Worm (Caenorhabditis elegans) whole organism, L4 larva: ENCODE data around the gene rpl-29.
A peak's percentile ranks its signal among the peaks of the same experiment; 100 is the strongest.

Experiments used
- F10B5.3 ChIP-seq: sonication (generic microtip); optimal IDR thresholded peaks from 2 replicates; lab custom pipeline; 2016; ENCODE audit warnings: mild to moderate bottlenecking, missing genetic modification characterization, missing compliant biosample characterization
- F37D6.2 ChIP-seq: sonication (generic microtip); optimal IDR thresholded peaks from 2 replicates; lab custom pipeline; 2016; ENCODE audit warnings: mild to moderate bottlenecking, missing genetic modification characterization, missing compliant biosample characterization
- R02D3.7 ChIP-seq: fragments of 150-350 bp; sonication (generic microtip); optimal IDR thresholded peaks from 3 replicates; lab custom pipeline; 2014; ENCODE audit warnings: missing biosample characterization, missing genetic modification characterization
- T20F7.1 ChIP-seq: fragments of 200-800 bp; sonication (Bioruptor generic); optimal IDR thresholded peaks from 2 replicates; lab custom pipeline; 2018; ENCODE audit warnings: mild to moderate bottlenecking, missing genetic modification characterization, missing compliant biosample characterization
- T26A8.4 ChIP-seq: fragments of 200-800 bp; sonication (Bioruptor generic); IDR thresholded peaks from 2 replicates; pipeline ENCODE4 v1.3.6; 2022; ENCODE audit warnings: missing genetic modification characterization, missing compliant biosample characterization
- Y75B8A.6 ChIP-seq: fragments of 200-800 bp; sonication (Bioruptor generic); IDR thresholded peaks from 2 replicates; pipeline ENCODE4 v1.3.6; 2022; ENCODE audit warnings: missing genetic modification reagents, missing genetic modification characterization, missing compliant biosample characterization
- arid-1 ChIP-seq: fragments of 200-800 bp; sonication (Bioruptor generic); conservative IDR thresholded peaks from 2 replicates; pipeline ENCODE4 v1.3.6; 2022; ENCODE audit warnings: missing genetic modification reagents, missing genetic modification characterization, missing compliant biosample characterization
- ceh-32 ChIP-seq: sonication (generic microtip); optimal IDR thresholded peaks from 2 replicates; lab custom pipeline; 2016; ENCODE audit warnings: mild to moderate bottlenecking, missing genetic modification characterization, missing compliant biosample characterization; ENCODE audit not compliant: poor library complexity
- ceh-82 ChIP-seq: sonication (generic microtip); optimal IDR thresholded peaks from 2 replicates; lab custom pipeline; 2017; ENCODE audit warnings: missing biosample characterization, missing genetic modification characterization
- ctbp-1 ChIP-seq: fragments of 200-800 bp; sonication (Bioruptor generic); IDR thresholded peaks from 2 replicates; pipeline ENCODE4 v1.3.6; 2022; ENCODE audit warnings: missing genetic modification reagents, missing genetic modification characterization, missing compliant biosample characterization
- daf-12 ChIP-seq: fragments of 150-350 bp; optimal IDR thresholded peaks from 2 replicates; lab custom pipeline; 2014; ENCODE audit warnings: missing biosample characterization, missing genetic modification reagents, missing genetic modification characterization
- daf-8 ChIP-seq: fragments of 200-800 bp; sonication (Bioruptor generic); IDR thresholded peaks from 2 replicates; pipeline ENCODE4 v1.3.6; 2022; ENCODE audit warnings: missing genetic modification characterization, missing compliant biosample characterization
- dpl-1 ChIP-seq: fragments of 150-350 bp; optimal IDR thresholded peaks from 2 replicates; lab custom pipeline; 2014; ENCODE audit warnings: missing biosample characterization, missing genetic modification reagents, missing genetic modification characterization
- dve-1 ChIP-seq: sonication (generic microtip); optimal IDR thresholded peaks from 2 replicates; lab custom pipeline; 2017; ENCODE audit warnings: antibody characterized with exemption, mild to moderate bottlenecking, missing genetic modification characterization, missing compliant biosample characterization; ENCODE audit not compliant: insufficient read depth
- fos-1 ChIP-seq: fragments of 150-350 bp; optimal IDR thresholded peaks from 2 replicates; lab custom pipeline; 2014; ENCODE audit warnings: missing biosample characterization, missing genetic modification characterization
- hif-1 ChIP-seq, 2 experiments: sonication (generic microtip); optimal IDR thresholded peaks; 2 replicates each; lab custom pipeline; 2016 to 2017; ENCODE audit warnings: missing compliant biosample characterization in 2 of 2, missing genetic modification characterization in 2 of 2, missing genetic modification reagents in 2 of 2, missing genotype in 2 of 2, mild to moderate bottlenecking in 1 of 2
- hlh-11 ChIP-seq: fragments of 200-800 bp; sonication (Bioruptor generic); optimal IDR thresholded peaks from 2 replicates; lab custom pipeline; 2018; ENCODE audit warnings: mild to moderate bottlenecking, missing genetic modification characterization, missing compliant biosample characterization
- hlh-30 ChIP-seq: sonication (generic microtip); optimal IDR thresholded peaks from 2 replicates; lab custom pipeline; 2017; ENCODE audit warnings: antibody characterized with exemption, mild to moderate bottlenecking, missing genetic modification characterization, missing compliant biosample characterization; ENCODE audit not compliant: insufficient read depth
- hmg-1.1 ChIP-seq: fragments of 200-800 bp; sonication (Bioruptor generic); IDR thresholded peaks from 2 replicates; pipeline ENCODE4 v1.3.6; 2022; ENCODE audit warnings: missing genetic modification reagents, missing genetic modification characterization, missing compliant biosample characterization
- jun-1 ChIP-seq: fragments of 150-350 bp; optimal IDR thresholded peaks from 2 replicates; lab custom pipeline; 2014; ENCODE audit warnings: missing biosample characterization, missing genetic modification reagents, missing genetic modification characterization
- lin-1 ChIP-seq: fragments of 200-800 bp; sonication (Bioruptor generic); IDR thresholded peaks from 2 replicates; pipeline ENCODE4 v1.3.6; 2022; ENCODE audit warnings: missing genetic modification reagents, missing genetic modification characterization, missing compliant biosample characterization
- lin-13 ChIP-seq: fragments of 150-350 bp; optimal IDR thresholded peaks from 2 replicates; lab custom pipeline; 2014; ENCODE audit warnings: missing biosample characterization, missing genetic modification reagents, missing genetic modification characterization
- lin-15B ChIP-seq: fragments of 150-350 bp; sonication (generic microtip); optimal IDR thresholded peaks from 3 replicates; lab custom pipeline; 2014; ENCODE audit warnings: missing biosample characterization, missing genetic modification characterization
- lir-3 ChIP-seq: sonication (generic microtip); optimal IDR thresholded peaks from 2 replicates; lab custom pipeline; 2016; ENCODE audit warnings: mild to moderate bottlenecking, missing genetic modification characterization, missing compliant biosample characterization
- madf-9 ChIP-seq: fragments of 200-800 bp; sonication (Bioruptor generic); conservative IDR thresholded peaks from 2 replicates; pipeline ENCODE4 v1.3.6; 2022; ENCODE audit warnings: missing genetic modification reagents, missing genetic modification characterization, missing compliant biosample characterization
- mdl-1 ChIP-seq, 2 experiments: fragments of 150-350 bp in 1 of 2; sonication (generic microtip) in 1 of 2; optimal IDR thresholded peaks; 2 replicates each; lab custom pipeline; 2014 to 2017; ENCODE audit warnings: missing biosample characterization in 2 of 2, missing genetic modification characterization in 2 of 2
- mep-1 ChIP-seq: fragments of 150-350 bp; sonication (generic microtip); optimal IDR thresholded peaks from 3 replicates; lab custom pipeline; 2014; ENCODE audit warnings: missing biosample characterization, missing genetic modification characterization
- nhr-102 ChIP-seq: sonication (generic microtip); optimal IDR thresholded peaks from 2 replicates; lab custom pipeline; 2016; ENCODE audit warnings: mild to moderate bottlenecking, missing genetic modification characterization, moderate library complexity, missing compliant biosample characterization
- nhr-11 ChIP-seq: fragments of 150-350 bp; optimal IDR thresholded peaks from 2 replicates; lab custom pipeline; 2014; ENCODE audit warnings: missing biosample characterization, missing genetic modification characterization
- nhr-25 ChIP-seq: sonication (generic microtip); optimal IDR thresholded peaks from 2 replicates; lab custom pipeline; 2017; ENCODE audit warnings: missing genetic modification characterization, mild to moderate bottlenecking, missing compliant biosample characterization, antibody characterized with exemption, moderate library complexity, borderline replicate concordance; ENCODE audit not compliant: insufficient read depth
- nhr-28 ChIP-seq: fragments of 150-350 bp; optimal IDR thresholded peaks from 2 replicates; lab custom pipeline; 2014; ENCODE audit warnings: missing biosample characterization, missing genetic modification characterization
- nhr-42 ChIP-seq: fragments of 200-800 bp; sonication (Bioruptor generic); IDR thresholded peaks from 2 replicates; pipeline ENCODE4 v1.3.6; 2022; ENCODE audit warnings: missing genetic modification characterization, missing compliant biosample characterization
- nhr-6 ChIP-seq: fragments of 150-350 bp; optimal IDR thresholded peaks from 2 replicates; lab custom pipeline; 2014; ENCODE audit warnings: missing biosample characterization, missing genetic modification characterization
- rbr-2 ChIP-seq: sonication (generic microtip); optimal IDR thresholded peaks from 2 replicates; lab custom pipeline; 2016; ENCODE audit warnings: missing genotype, missing genetic modification characterization, missing compliant biosample characterization
- saeg-2 ChIP-seq: fragments of 200-800 bp; sonication (Bioruptor generic); IDR thresholded peaks from 2 replicates; pipeline ENCODE4 v1.3.6; 2022; ENCODE audit warnings: missing genetic modification reagents, missing genetic modification characterization, missing compliant biosample characterization
- set-16 ChIP-seq: fragments of 200-800 bp; sonication (Bioruptor generic); IDR thresholded peaks from 2 replicates; pipeline ENCODE4 v1.3.6; 2022; ENCODE audit warnings: missing genetic modification reagents, missing genetic modification characterization, missing compliant biosample characterization
- snpc-1.2 ChIP-seq: fragments of 200-800 bp; sonication (Bioruptor generic); IDR thresholded peaks from 2 replicates; pipeline ENCODE4 v1.3.6; 2022; ENCODE audit warnings: missing genetic modification reagents, missing genetic modification characterization, missing compliant biosample characterization
- spr-3 ChIP-seq: fragments of 200-800 bp; sonication (Bioruptor generic); optimal IDR thresholded peaks from 2 replicates; lab custom pipeline; 2018; ENCODE audit warnings: mild to moderate bottlenecking, missing genetic modification characterization, missing compliant biosample characterization
- tag-97 ChIP-seq: fragments of 200-800 bp; sonication (Bioruptor generic); IDR thresholded peaks from 2 replicates; pipeline ENCODE4 v1.3.6; 2022; ENCODE audit warnings: missing genetic modification characterization, missing compliant biosample characterization
- tra-1 ChIP-seq: fragments of 200-800 bp; sonication (Bioruptor generic); IDR thresholded peaks from 2 replicates; pipeline ENCODE4 v1.3.6; 2022; ENCODE audit warnings: missing genetic modification reagents, missing genetic modification characterization, missing compliant biosample characterization
- unc-130 ChIP-seq: sonication (generic microtip); optimal IDR thresholded peaks from 2 replicates; lab custom pipeline; 2016; ENCODE audit warnings: missing genetic modification reagents, missing genetic modification characterization, missing compliant biosample characterization
- zag-1 ChIP-seq: fragments of 150-350 bp; optimal IDR thresholded peaks from 2 replicates; lab custom pipeline; 2014; ENCODE audit warnings: missing biosample characterization, missing genetic modification characterization
- zfp-3 ChIP-seq: fragments of 200-800 bp; sonication (Bioruptor generic); conservative IDR thresholded peaks from 2 replicates; pipeline ENCODE4 v1.3.6; 2022; ENCODE audit warnings: missing genetic modification reagents, missing genetic modification characterization, missing compliant biosample characterization
- zip-11 ChIP-seq: fragments of 200-800 bp; sonication (Bioruptor generic); IDR thresholded peaks from 2 replicates; pipeline ENCODE4 v1.3.6; 2022; ENCODE audit warnings: missing genetic modification characterization, missing compliant biosample characterization

The rpl-29 gene

ce11 chrIV:13878123-13878522, 3.9 kb upstream of the rpl-29 start:
- no peak for TF ChIP-seq tag-97 (GFP tag; lab: Robert Waterston, UW)

ce11 chrIV:13878738-13879137, 3.3 kb upstream of the rpl-29 start:
- TF ChIP-seq jun-1 (tag; lab: Kevin White, UChicago), result no peak
- TF ChIP-seq hmg-1.1 (GFP tag; lab: Robert Waterston, UW), result no peak
- no peak for TF ChIP-seq madf-9 (GFP tag; lab: Robert Waterston, UW)
- no peak for TF ChIP-seq F10B5.3 (tag; lab: Kevin White, UChicago)
- no peak for TF ChIP-seq ctbp-1
- no peak for TF ChIP-seq zfp-3 (GFP tag; lab: Robert Waterston, UW)
- TF ChIP-seq hif-1 (tag; optimal IDR thresholded peaks at IDR 0.05; lab: Kevin White, UChicago), result no peak

ce11 chrIV:13879851-13880250, 2.2 kb upstream of the rpl-29 start, which contains the start of gene B0513.4:
TSS of gene B0513.4 (plus strand) at chrIV:13880151.
- TF ChIP-seq set-16 (GFP tag; lab: Robert Waterston, UW) (peak; percentile 41; the same call in 1 of the 2 replicates), nhr-42 (GFP tag; lab: Robert Waterston, UW) (no peak), ceh-32 (tag; lab: Kevin White, UChicago) (no peak), arid-1 (GFP tag; lab: Robert Waterston, UW) (no peak), T20F7.1 (no peak), zfp-3 (GFP tag; lab: Robert Waterston, UW) (no peak)

- TF ChIP-seq mdl-1 (tag; optimal IDR thresholded peaks at IDR 0.05; lab: Kevin White, UChicago) (no peak), snpc-1.2 (GFP tag; lab: Robert Waterston, UW) (no peak), nhr-102 (tag; lab: Kevin White, UChicago) (no peak), rbr-2 (no peak), unc-130 (GFP tag; lab: Kevin White, UChicago) (no peak), lin-15B (no peak), nhr-11 (tag; lab: Kevin White, UChicago) (no peak), R02D3.7 (no peak), daf-8 (GFP tag; lab: Robert Waterston, UW) (no peak), daf-12 (tag; lab: Kevin White, UChicago) (no peak), dve-1 (tag; lab: Kevin White, UChicago) (no peak), Y75B8A.6 (GFP tag; lab: Robert Waterston, UW) (no peak), zag-1 (tag; lab: Kevin White, UChicago) (no peak), lin-1 (GFP tag; lab: Robert Waterston, UW) (no peak), nhr-25 (tag; lab: Kevin White, UChicago) (no peak), ceh-82 (tag; lab: Kevin White, UChicago) (no peak), nhr-28 (tag; lab: Kevin White, UChicago) (no peak), tra-1 (GFP tag; lab: Robert Waterston, UW) (no peak), spr-3 (GFP tag; lab: Kevin White, UChicago) (no peak)
- TF ChIP-seq, all 104 proteins: peak for 0
Measured at ce11 chrIV:13880370-13880769, 1.7 kb upstream of the rpl-29 start.

- no peak for TF ChIP-seq mep-1 (tag; lab: Kevin White, UChicago)
- TF ChIP-seq hlh-11, result peak; percentile 58
- no peak for TF ChIP-seq lin-1 (GFP tag; lab: Robert Waterston, UW)
- TF ChIP-seq fos-1 (tag; lab: Kevin White, UChicago), result no peak
- no peak for TF ChIP-seq T26A8.4
- TF ChIP-seq hlh-30, result peak; percentile 91
- TF ChIP-seq F37D6.2, result no peak
- no peak for TF ChIP-seq lir-3 (tag; lab: Kevin White, UChicago)
- no peak for TF ChIP-seq lin-13
- no peak for TF ChIP-seq nhr-6 (tag; lab: Kevin White, UChicago)
- no peak for TF ChIP-seq zip-11 (GFP tag; lab: Robert Waterston, UW)
- no peak for TF ChIP-seq dpl-1
- no peak for TF ChIP-seq snpc-1.2 (GFP tag; lab: Robert Waterston, UW)
- TF ChIP-seq saeg-2, result no peak
- peak in 1 of 2 experiments; percentile 55 for TF ChIP-seq mdl-1 (tag; optimal IDR thresholded peaks at IDR 0.05; lab: Kevin White, UChicago)
- TF ChIP-seq zfp-3 (GFP tag; lab: Robert Waterston, UW), result no peak
Measured at ce11 chrIV:13880803-13881202, 1.2 kb upstream of the rpl-29 start.
